Fruit fly (Drosophila melanogaster): Measurements from ENCODE around the gene OdsH.

OdsH gene

dm6 chrX:17763622-17764021 lies 27.2 kb upstream of the OdsH start:
- TF ChIP-seq pan (optimal IDR thresholded peaks at IDR 0.05): no peak
- TF ChIP-seq psq (optimal IDR thresholded peaks at IDR 0.05): no peak
- TF ChIP-seq CG8478 (optimal IDR thresholded peaks at IDR 0.05): no peak
- TF ChIP-seq usp (GFP tag; optimal IDR thresholded peaks at IDR 0.05): no peak

dm6 chrX:17764897-17765296 lies 25.9 kb upstream of the OdsH start:
- TF ChIP-seq psq (optimal IDR thresholded peaks at IDR 0.05) (no peak), CG8478 (optimal IDR thresholded peaks at IDR 0.05) (no peak), pan (optimal IDR thresholded peaks at IDR 0.05) (no peak), EcR (GFP tag; optimal IDR thresholded peaks at IDR 0.05) (no peak), Dll (optimal IDR thresholded peaks at IDR 0.05) (no peak), usp (GFP tag; optimal IDR thresholded peaks at IDR 0.05) (no peak)

dm6 chrX:17768130-17768697 lies 22.6 kb upstream of the OdsH start, which contains the start of gene unc-4:
Gene unc-4, plus strand, starts transcription at chrX:17768569.
- TF ChIP-seq pan (optimal IDR thresholded peaks at IDR 0.05) (no peak), Dll (optimal IDR thresholded peaks at IDR 0.05) (peak; percentile 90), EcR (GFP tag; optimal IDR thresholded peaks at IDR 0.05) (no peak), CG8478 (optimal IDR thresholded peaks at IDR 0.05) (peak; percentile 100), usp (GFP tag; optimal IDR thresholded peaks at IDR 0.05) (no peak)

- TF ChIP-seq EcR (GFP tag; optimal IDR thresholded peaks at IDR 0.05): no peak
- no peak for TF ChIP-seq pan (optimal IDR thresholded peaks at IDR 0.05)
- no peak for TF ChIP-seq usp (GFP tag; optimal IDR thresholded peaks at IDR 0.05)
- TF ChIP-seq Dll (optimal IDR thresholded peaks at IDR 0.05): no peak
- TF ChIP-seq psq (optimal IDR thresholded peaks at IDR 0.05): no peak
Measured at dm6 chrX:17769179-17769578, 21.6 kb upstream of the OdsH start.

dm6 chrX:17771878-17772277 lies 18.9 kb upstream of the OdsH start:
- TF ChIP-seq usp (GFP tag; optimal IDR thresholded peaks at IDR 0.05) (no peak), pan (optimal IDR thresholded peaks at IDR 0.05) (no peak), Dll (optimal IDR thresholded peaks at IDR 0.05) (no peak), EcR (GFP tag; optimal IDR thresholded peaks at IDR 0.05) (no peak), CG8478 (optimal IDR thresholded peaks at IDR 0.05) (no peak), psq (optimal IDR thresholded peaks at IDR 0.05) (no peak)

dm6 chrX:17774548-17774947 lies 16.3 kb upstream of the OdsH start:
- TF ChIP-seq CG8478 (optimal IDR thresholded peaks at IDR 0.05) (no peak), Dll (optimal IDR thresholded peaks at IDR 0.05) (no peak), EcR (GFP tag; optimal IDR thresholded peaks at IDR 0.05) (no peak), pan (optimal IDR thresholded peaks at IDR 0.05) (no peak), psq (optimal IDR thresholded peaks at IDR 0.05) (no peak), usp (GFP tag; optimal IDR thresholded peaks at IDR 0.05) (no peak)

- TF ChIP-seq pan (optimal IDR thresholded peaks at IDR 0.05) (no peak), psq (optimal IDR thresholded peaks at IDR 0.05) (no peak)
Measured at dm6 chrX:17780295-17780694, 10.5 kb upstream of the OdsH start.

- TF ChIP-seq EcR (GFP tag; optimal IDR thresholded peaks at IDR 0.05) (no peak), usp (GFP tag; optimal IDR thresholded peaks at IDR 0.05) (no peak), pan (optimal IDR thresholded peaks at IDR 0.05) (no peak), psq (optimal IDR thresholded peaks at IDR 0.05) (no peak), CG8478 (optimal IDR thresholded peaks at IDR 0.05) (no peak), Dll (optimal IDR thresholded peaks at IDR 0.05) (no peak)
Measured at dm6 chrX:17780834-17781233, 10.0 kb upstream of the OdsH start.

dm6 chrX:17782058-17782457 lies 8.8 kb upstream of the OdsH start:
- TF ChIP-seq pan (optimal IDR thresholded peaks at IDR 0.05) (no peak), Dll (optimal IDR thresholded peaks at IDR 0.05) (no peak), usp (GFP tag; optimal IDR thresholded peaks at IDR 0.05) (no peak), CG8478 (optimal IDR thresholded peaks at IDR 0.05) (no peak), psq (optimal IDR thresholded peaks at IDR 0.05) (no peak)

- peak; percentile 77 for TF ChIP-seq CG8478 (optimal IDR thresholded peaks at IDR 0.05)
- TF ChIP-seq Dll (optimal IDR thresholded peaks at IDR 0.05): peak; percentile 30
- no peak for TF ChIP-seq usp (GFP tag; optimal IDR thresholded peaks at IDR 0.05)
Measured at dm6 chrX:17789413-17790054, 1.3 kb upstream of the OdsH start.

dm6 chrX:17790072-17790471 lies 738 bp upstream of the OdsH start:
- TF ChIP-seq psq (optimal IDR thresholded peaks at IDR 0.05) (no peak), usp (GFP tag; optimal IDR thresholded peaks at IDR 0.05) (no peak), EcR (GFP tag; optimal IDR thresholded peaks at IDR 0.05) (no peak), Dll (optimal IDR thresholded peaks at IDR 0.05) (no peak), CG8478 (optimal IDR thresholded peaks at IDR 0.05) (no peak), pan (optimal IDR thresholded peaks at IDR 0.05) (no peak)

dm6 chrX:17799070-17799802 lies 8.4 kb downstream of the OdsH start:
- no peak for TF ChIP-seq psq (optimal IDR thresholded peaks at IDR 0.05)
- no peak for TF ChIP-seq EcR (GFP tag; optimal IDR thresholded peaks at IDR 0.05)
- no peak for TF ChIP-seq pan (optimal IDR thresholded peaks at IDR 0.05)
- no peak for TF ChIP-seq usp (GFP tag; optimal IDR thresholded peaks at IDR 0.05)
- TF ChIP-seq CG8478 (optimal IDR thresholded peaks at IDR 0.05): no peak
- TF ChIP-seq Dll (optimal IDR thresholded peaks at IDR 0.05): no peak

dm6 chrX:17799803-17800151 lies 9.0 kb downstream of the OdsH start:
- no peak for TF ChIP-seq psq (optimal IDR thresholded peaks at IDR 0.05)
- TF ChIP-seq pan (optimal IDR thresholded peaks at IDR 0.05): no peak
- TF ChIP-seq EcR (GFP tag; optimal IDR thresholded peaks at IDR 0.05): no peak
